Worm (Caenorhabditis elegans): ENCODE data around the gene gcy-6.

- TF ChIP-seq ama-1 (optimal IDR thresholded peaks at IDR 0.05) = no peak
- no peak for TF ChIP-seq hmbx-1 (tag; optimal IDR thresholded peaks at IDR 0.05)
- TF ChIP-seq sea-1 (GFP tag; conservative IDR thresholded peaks at IDR 0.05) = no peak
- TF ChIP-seq flt-1 (GFP tag; IDR thresholded peaks at IDR 0.05) = no peak
- no peak for TF ChIP-seq tbx-11 (GFP tag; IDR thresholded peaks at IDR 0.05)
- TF ChIP-seq hmg-4 (GFP tag; optimal IDR thresholded peaks at IDR 0.05) = no peak
- TF ChIP-seq scrt-1 (GFP tag; IDR thresholded peaks at IDR 0.05) = no peak
- TF ChIP-seq ceh-13 (GFP tag; optimal IDR thresholded peaks at IDR 0.05) = no peak
- no peak for TF ChIP-seq ceh-36 (tag; optimal IDR thresholded peaks at IDR 0.05)
- no peak for TF ChIP-seq F13C5.2 (tag; optimal IDR thresholded peaks at IDR 0.05)
- TF ChIP-seq pes-1 (GFP tag; IDR thresholded peaks at IDR 0.05) = no peak
- TF ChIP-seq hnd-1 (tag; optimal IDR thresholded peaks at IDR 0.05) = no peak
- TF ChIP-seq tra-4 (tag; optimal IDR thresholded peaks at IDR 0.05) = no peak
- TF ChIP-seq B0310.2 (tag; optimal IDR thresholded peaks at IDR 0.05) = no peak
Observed at ce11 chrV:10307283-10307682, 6.6 kb downstream of the gcy-6 start, which contains the start of gene che-12.

All from whole organism, early embryonic.